Worm (Caenorhabditis elegans): ENCODE measurements around the gene nspg-7.1.

DNA sequence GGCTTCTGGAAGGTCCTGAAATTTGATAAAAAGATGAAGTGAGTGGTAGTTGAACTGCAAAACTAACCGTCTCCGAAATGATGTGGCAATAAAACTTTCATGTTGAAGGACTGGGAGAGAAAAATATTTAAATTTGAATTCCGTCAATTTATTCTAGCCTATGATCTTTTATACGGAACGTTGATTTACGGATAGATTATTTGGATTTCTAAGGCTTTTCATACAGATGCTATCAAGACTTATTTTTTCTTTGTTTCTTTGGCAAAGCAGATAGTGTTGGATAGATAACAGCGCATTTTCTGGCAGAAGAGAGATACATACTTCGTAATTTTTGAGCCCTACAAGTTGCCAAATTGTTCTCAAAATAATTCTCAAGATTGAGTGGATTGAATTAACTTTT is 26.7 kb downstream of the nspg-7.1 start, which contains the start of gene F49C12.4:
- TF ChIP-seq cog-1 (tag; optimal IDR thresholded peaks at IDR 0.05) (no peak), flt-1 (GFP tag; IDR thresholded peaks at IDR 0.05) (no peak), T22C8.4 (GFP tag; IDR thresholded peaks at IDR 0.05) (no peak), ztf-29 (GFP tag; IDR thresholded peaks at IDR 0.05) (no peak), klf-2 (GFP tag; conservative IDR thresholded peaks at IDR 0.05) (no peak)
